Fruit fly (Drosophila melanogaster) whole organism, adult: Measurements from ENCODE around the gene Tim17b1.

Source experiments
- CG5204 ChIP-seq: fragments of 200-800 bp; sonication (Bioruptor generic); optimal IDR thresholded peaks from 2 replicates; lab custom pipeline; 2016; ENCODE audit warnings: missing biosample characterization, missing genetic modification characterization
- tj ChIP-seq: fragments of 200-800 bp; sonication (Bioruptor generic); optimal IDR thresholded peaks from 3 replicates; lab custom pipeline; 2017; ENCODE audit warnings: missing biosample characterization, mild to moderate bottlenecking, missing genetic modification characterization, moderate library complexity

dm6 chr3R:5323741-5324538, 24.0 kb downstream of the Tim17b1 start:
- TF ChIP-seq CG5204 (GFP tag; lab: Kevin White, UChicago) (no peak), tj (peak; percentile 15)
